Worm (Caenorhabditis elegans) whole organism, young adult: Measurements from ENCODE around the gene R166.3.

ENCODE experiments used
- B0035.1 ChIP-seq: sonication (generic microtip); optimal IDR thresholded peaks from 2 replicates; lab custom pipeline; 2016; ENCODE audit warnings: missing genetic modification characterization, mild to moderate bottlenecking, missing compliant biosample characterization, missing genotype, missing genetic modification reagents
- F57C9.4 ChIP-seq: sonication (generic microtip); optimal IDR thresholded peaks from 2 replicates; lab custom pipeline; 2017; ENCODE audit warnings: mild to moderate bottlenecking, missing genetic modification characterization, missing compliant biosample characterization
- Y95B8A.8 ChIP-seq: fragments of 200-800 bp; sonication (Bioruptor generic); IDR thresholded peaks from 2 replicates; pipeline ENCODE4 v1.3.6; 2022; ENCODE audit warnings: missing genetic modification reagents, missing genetic modification characterization, missing compliant biosample characterization
- athp-1 ChIP-seq: sonication (generic microtip); optimal IDR thresholded peaks from 2 replicates; lab custom pipeline; 2017; ENCODE audit warnings: mild to moderate bottlenecking, missing genetic modification characterization, missing compliant biosample characterization
- chd-7 ChIP-seq: sonication (generic microtip); optimal IDR thresholded peaks from 2 replicates; lab custom pipeline; 2016; ENCODE audit warnings: mild to moderate bottlenecking, missing genetic modification characterization, moderate library complexity, missing compliant biosample characterization
- gei-17 ChIP-seq: fragments of 200-800 bp; sonication (Bioruptor generic); optimal IDR thresholded peaks from 2 replicates; lab custom pipeline; 2018; ENCODE audit warnings: mild to moderate bottlenecking, missing genetic modification characterization, missing compliant biosample characterization
- nfya-1 ChIP-seq: sonication (generic microtip); optimal IDR thresholded peaks from 2 replicates; lab custom pipeline; 2017; ENCODE audit warnings: antibody characterized with exemption, missing compliant biosample characterization, missing genetic modification characterization, borderline replicate concordance; ENCODE audit not compliant: insufficient read depth
- pha-4 ChIP-seq: fragments of 150-350 bp; sonication (generic microtip); optimal IDR thresholded peaks from 2 replicates; lab custom pipeline; 2014; ENCODE audit warnings: missing biosample characterization, missing genetic modification reagents, missing genetic modification characterization
- snpc-1.3 ChIP-seq: sonication (generic microtip); optimal IDR thresholded peaks from 2 replicates; lab custom pipeline; 2017; ENCODE audit warnings: missing genetic modification characterization, mild to moderate bottlenecking, missing compliant biosample characterization, antibody characterized with exemption, moderate library complexity, missing genotype, missing genetic modification reagents; ENCODE audit not compliant: insufficient read depth
- snpc-4 ChIP-seq, 5 experiments: fragments of 150-350 bp in 1 of 5; sonication (generic microtip) in 4 of 5; optimal IDR thresholded peaks; 2 replicates each; lab custom pipeline; 2014 to 2018; ENCODE audit warnings: missing genetic modification characterization in 5 of 5, missing biosample characterization in 3 of 5, antibody characterized with exemption in 2 of 5, mild to moderate bottlenecking in 2 of 5, missing compliant biosample characterization in 2 of 5, missing genotype in 2 of 5, moderate library complexity in 2 of 5, missing genetic modification reagents in 1 of 5
- tlf-1 ChIP-seq: fragments of 200-800 bp; sonication (Bioruptor generic); optimal IDR thresholded peaks from 2 replicates; lab custom pipeline; 2018; ENCODE audit warnings: mild to moderate bottlenecking, missing genetic modification characterization, missing compliant biosample characterization

DNA sequence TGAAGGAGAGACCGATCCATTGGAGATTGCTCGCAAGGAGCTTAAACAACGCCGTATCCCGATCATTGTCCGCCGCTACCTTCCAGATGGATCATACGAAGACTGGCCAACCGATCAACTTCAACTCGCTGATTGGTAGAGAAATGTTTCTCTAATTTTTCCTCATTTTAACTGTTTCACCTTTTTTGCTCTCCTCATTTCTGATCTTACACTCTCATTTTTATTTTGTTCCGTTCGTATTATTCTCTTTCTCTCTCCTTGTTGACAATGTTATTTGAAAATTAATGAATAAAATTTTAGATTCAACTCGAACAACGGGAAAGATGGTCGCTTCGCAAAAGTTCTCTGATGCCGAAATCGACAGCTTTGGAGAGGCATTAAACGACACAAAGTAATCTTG lies 40.5 kb upstream of the R166.3 start, which contains the start of gene dohh-1:
- no peak for TF ChIP-seq athp-1 (tag; lab: Kevin White, UChicago)
- TF ChIP-seq pha-4, result no peak
- TF ChIP-seq snpc-4 (GFP tag; optimal IDR thresholded peaks at IDR 0.05; lab: Kevin White, UChicago), result no peak
- TF ChIP-seq snpc-4 (tag; optimal IDR thresholded peaks at IDR 0.05; lab: Kevin White, UChicago), result no peak
- no peak for TF ChIP-seq tlf-1
- no peak for TF ChIP-seq snpc-1.3 (tag; lab: Kevin White, UChicago)
- no peak for TF ChIP-seq nfya-1
- no peak for TF ChIP-seq gei-17 (GFP tag; lab: Kevin White, UChicago)
- no peak for TF ChIP-seq B0035.1
- no peak for TF ChIP-seq F57C9.4 (tag; lab: Kevin White, UChicago)
- no peak for TF ChIP-seq chd-7 (tag; lab: Kevin White, UChicago)
- no peak for TF ChIP-seq Y95B8A.8 (GFP tag; lab: Robert Waterston, UW)
